Fruit fly (Drosophila melanogaster): ENCODE data around the gene CG8087.

The CG8087 gene

DNA sequence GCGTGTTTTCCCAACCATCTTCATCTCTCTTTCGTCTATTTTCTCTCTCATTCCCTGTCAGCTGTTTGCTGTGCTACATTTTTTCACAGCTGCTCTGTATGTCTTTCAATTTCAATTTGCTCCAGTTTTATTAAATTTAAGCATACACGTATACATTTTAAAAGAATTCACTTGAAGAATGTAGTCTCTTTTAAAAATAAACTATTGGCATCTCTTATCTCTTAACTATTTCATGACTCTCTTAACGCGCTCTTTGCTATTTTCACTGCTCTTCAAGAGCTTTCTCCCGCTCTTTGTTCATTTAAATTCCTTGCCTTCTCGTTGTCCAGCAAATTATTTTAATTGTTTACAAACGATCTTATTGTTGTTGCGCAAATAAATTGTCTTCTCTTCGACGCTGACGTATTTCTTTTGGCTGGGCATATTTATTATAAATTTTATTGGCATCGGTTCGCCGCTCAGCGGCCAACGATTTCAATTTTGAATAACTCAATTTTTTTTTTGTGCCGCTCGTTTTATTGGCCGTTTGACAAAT, 15.5 kb upstream of the CG8087 start:
- no peak for TF ChIP-seq CG2129 (GFP tag; IDR thresholded peaks at IDR 0.05; ENCODE audit: partially characterized antibody)
- TF ChIP-seq Trl (optimal IDR thresholded peaks at IDR 0.05): peak; percentile 64 to 78
- no peak for TF ChIP-seq Trl (GFP tag; optimal IDR thresholded peaks at IDR 0.05)
- TF ChIP-seq Sry-β (GFP tag; optimal IDR thresholded peaks at IDR 0.05): no peak
- peak; percentile 70 for TF ChIP-seq sd (tag; optimal IDR thresholded peaks at IDR 0.05)
- TF ChIP-seq CG32772 (GFP tag; IDR thresholded peaks at IDR 0.05): no peak
- TF ChIP-seq CG3163 (GFP tag; optimal IDR thresholded peaks at IDR 0.05): peak; percentile 88

DNA sequence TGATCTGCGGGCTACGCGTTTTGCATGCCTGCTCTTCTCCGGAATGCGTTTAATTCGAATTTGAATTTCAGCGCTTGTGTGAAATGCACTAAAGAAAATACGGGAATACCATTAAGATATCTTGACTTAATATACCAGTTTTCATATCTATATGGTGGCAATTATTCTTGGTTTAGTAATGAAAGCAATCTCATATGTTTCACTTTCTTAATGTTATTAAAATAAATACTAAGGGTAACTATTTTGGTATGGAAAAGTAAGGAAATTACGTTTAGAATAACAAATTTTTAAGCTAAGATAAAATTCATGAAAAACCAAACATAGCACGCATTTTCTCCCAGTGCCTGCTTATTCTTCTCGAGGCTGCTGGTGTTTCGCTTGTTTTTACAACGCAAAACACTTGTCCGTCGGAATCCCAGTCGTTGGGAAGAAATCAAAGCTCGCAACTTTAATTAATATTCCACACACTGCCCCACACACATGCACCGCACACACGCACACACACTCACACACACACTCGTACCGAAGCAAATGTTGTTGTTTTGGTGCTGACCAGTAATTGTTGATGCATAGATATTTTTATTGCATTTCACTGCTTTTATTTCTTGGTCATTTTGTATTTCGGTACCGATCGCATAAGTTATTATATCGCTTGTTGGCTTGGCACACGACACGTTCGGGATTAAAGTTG, 13.3 kb upstream of the CG8087 start:
- TF ChIP-seq Dip2 (GFP tag; IDR thresholded peaks at IDR 0.05) (no peak), cg (GFP tag; optimal IDR thresholded peaks at IDR 0.05) (peak; percentile 38), ems (GFP tag; optimal IDR thresholded peaks at IDR 0.05) (no peak), ewg (GFP tag; optimal IDR thresholded peaks at IDR 0.05) (no peak), Blimp-1 (GFP tag; optimal IDR thresholded peaks at IDR 0.05) (peak; percentile 30), h (optimal IDR thresholded peaks at IDR 0.05) (no peak), danr (GFP tag; IDR thresholded peaks at IDR 0.05) (no peak), insv (GFP tag; optimal IDR thresholded peaks at IDR 0.05) (no peak), lab (GFP tag; optimal IDR thresholded peaks at IDR 0.05) (peak; percentile 5), CG2199 (GFP tag; IDR thresholded peaks at IDR 0.05) (no peak), pzg (GFP tag; optimal IDR thresholded peaks at IDR 0.05) (no peak), B-H2 (GFP tag; optimal IDR thresholded peaks at IDR 0.05) (no peak), CG12299 (tag; optimal IDR thresholded peaks at IDR 0.05) (no peak), CG1832 (GFP tag; optimal IDR thresholded peaks at IDR 0.05) (no peak), NFAT (GFP tag; IDR thresholded peaks at IDR 0.05) (no peak), CG9437 (GFP tag; optimal IDR thresholded peaks at IDR 0.05) (no peak), luna (GFP tag; optimal IDR thresholded peaks at IDR 0.05) (no peak), ci (GFP tag; IDR thresholded peaks at IDR 0.05) (0 out of 3 replicates have a peak, but pooled peaks have one; percentile 26), wek (GFP tag; optimal IDR thresholded peaks at IDR 0.05) (no peak), CG12104 (GFP tag; optimal IDR thresholded peaks at IDR 0.05) (no peak), usp (GFP tag; optimal IDR thresholded peaks at IDR 0.05) (no peak), Adf1 (GFP tag; IDR thresholded peaks at IDR 0.05) (no peak), CG12391 (tag; optimal IDR thresholded peaks at IDR 0.05) (peak; percentile 37), YL-1 (GFP tag; optimal IDR thresholded peaks at IDR 0.05) (no peak), Gsc (GFP tag; IDR thresholded peaks at IDR 0.05) (no peak), pan (optimal IDR thresholded peaks at IDR 0.05) (no peak), pan (GFP tag; optimal IDR thresholded peaks at IDR 0.05 in 1 of 2, IDR thresholded peaks at IDR 0.05 in 1 of 2) (no peak), inv (GFP tag; IDR thresholded peaks at IDR 0.05; ENCODE audit: partially characterized antibody) (no peak), Awh (GFP tag; IDR thresholded peaks at IDR 0.05) (no peak), CG6654 (GFP tag; optimal IDR thresholded peaks at IDR 0.05) (no peak), CrebB (tag; optimal IDR thresholded peaks at IDR 0.05) (no peak), Dbx (GFP tag; IDR thresholded peaks at IDR 0.05) (no peak), CG13424 (tag; optimal IDR thresholded peaks at IDR 0.05) (peak; percentile 35), mld (GFP tag; IDR thresholded peaks at IDR 0.05; ENCODE audit: partially characterized antibody) (0 out of 3 replicates have a peak, but pooled peaks have one; percentile 34), CTCF (GFP tag; optimal IDR thresholded peaks at IDR 0.05) (no peak), Lpt (GFP tag; optimal IDR thresholded peaks at IDR 0.05) (no peak), CG14667 (GFP tag; IDR thresholded peaks at IDR 0.05) (no peak), CG34376 (GFP tag; optimal IDR thresholded peaks at IDR 0.05) (no peak), shn (GFP tag; optimal IDR thresholded peaks at IDR 0.05) (no peak), CG8281 (tag; optimal IDR thresholded peaks at IDR 0.05) (no peak), CG10654 (GFP tag; optimal IDR thresholded peaks at IDR 0.05) (no peak), CG2875 (GFP tag; optimal IDR thresholded peaks at IDR 0.05) (no peak), mam (GFP tag; optimal IDR thresholded peaks at IDR 0.05) (no peak)

All from whole organism, embryonic.